Fruit fly (Drosophila melanogaster): ENCODE measurements around the gene wuho.

The wuho gene

dm6 chrX:6287842-6288241 lies at the start of gene wuho, which contains the start of gene Top3beta:
Gene wuho, plus strand, starts transcription at chrX:6288100.
Gene Top3beta, minus strand, starts transcription at chrX:6287990.
- TF ChIP-seq CG32121 (GFP tag; IDR thresholded peaks at IDR 0.05) (peak; percentile 43), CG34367 (tag; optimal IDR thresholded peaks at IDR 0.05) (no peak), CG4496 (GFP tag; IDR thresholded peaks at IDR 0.05) (peak; percentile 44; the same call in 1 of the 3 replicates), CG10348 (GFP tag; IDR thresholded peaks at IDR 0.05) (no peak), Ets98B (GFP tag; IDR thresholded peaks at IDR 0.05) (no peak)

dm6 chrX:6252897-6253540 lies 34.9 kb upstream of the wuho start:
- TF ChIP-seq CG15710 (tag; optimal IDR thresholded peaks at IDR 0.05) (no peak), gl (tag; optimal IDR thresholded peaks at IDR 0.05) (no peak), CG8301 (tag; optimal IDR thresholded peaks at IDR 0.05) (no peak), CG17806 (tag; optimal IDR thresholded peaks at IDR 0.05) (no peak), EcR (GFP tag; optimal IDR thresholded peaks at IDR 0.05) (no peak), CG8159 (tag; optimal IDR thresholded peaks at IDR 0.05) (no peak), Pif1B (GFP tag; optimal IDR thresholded peaks at IDR 0.05) (no peak), Snoo (tag; optimal IDR thresholded peaks at IDR 0.05) (no peak), CG9948 (tag; optimal IDR thresholded peaks at IDR 0.05) (no peak), D1 (tag; optimal IDR thresholded peaks at IDR 0.05) (no peak), CG4496 (GFP tag; IDR thresholded peaks at IDR 0.05) (no peak), CG34367 (tag; optimal IDR thresholded peaks at IDR 0.05) (no peak), Pif1A (GFP tag; optimal IDR thresholded peaks at IDR 0.05) (no peak), CG12605 (GFP tag; IDR thresholded peaks at IDR 0.05) (no peak), CG10348 (GFP tag; IDR thresholded peaks at IDR 0.05) (no peak), CG14655 (GFP tag; optimal IDR thresholded peaks at IDR 0.05) (no peak), fd96Ca (GFP tag; IDR thresholded peaks at IDR 0.05) (no peak), CG32121 (GFP tag; IDR thresholded peaks at IDR 0.05) (no peak), rn (GFP tag; IDR thresholded peaks at IDR 0.05) (no peak), Ets98B (GFP tag; IDR thresholded peaks at IDR 0.05) (no peak)

DNA sequence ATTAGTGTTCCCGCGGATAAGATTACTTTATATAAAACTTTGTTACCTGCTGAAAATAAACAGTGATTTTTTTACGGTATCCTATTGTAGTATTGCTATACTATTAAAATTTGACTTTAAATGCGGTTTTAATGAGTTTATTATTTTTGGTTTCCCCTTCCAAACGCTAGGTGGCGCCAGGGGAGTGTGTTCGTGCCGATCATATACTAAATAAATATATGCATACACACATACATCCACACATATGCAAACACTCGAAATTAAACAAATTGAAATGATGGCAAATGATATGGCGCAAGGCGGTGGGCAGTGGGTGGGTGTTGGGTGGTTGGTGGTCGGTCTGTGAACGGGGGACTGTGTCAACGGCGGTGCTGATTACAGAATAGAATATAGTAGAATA lies 34.2 kb upstream of the wuho start:
- TF ChIP-seq CG34367 (tag; optimal IDR thresholded peaks at IDR 0.05) (no peak), CG9948 (tag; optimal IDR thresholded peaks at IDR 0.05) (no peak), Snoo (tag; optimal IDR thresholded peaks at IDR 0.05) (no peak), D1 (tag; optimal IDR thresholded peaks at IDR 0.05) (no peak), Pif1B (GFP tag; optimal IDR thresholded peaks at IDR 0.05) (no peak), Ets98B (GFP tag; IDR thresholded peaks at IDR 0.05) (no peak), CG10348 (GFP tag; IDR thresholded peaks at IDR 0.05) (no peak), CG12605 (GFP tag; IDR thresholded peaks at IDR 0.05) (no peak), CG4496 (GFP tag; IDR thresholded peaks at IDR 0.05) (no peak), CG8159 (tag; optimal IDR thresholded peaks at IDR 0.05) (no peak), CG17806 (tag; optimal IDR thresholded peaks at IDR 0.05) (no peak), CG15710 (tag; optimal IDR thresholded peaks at IDR 0.05) (no peak), CG8301 (tag; optimal IDR thresholded peaks at IDR 0.05) (no peak), CG32121 (GFP tag; IDR thresholded peaks at IDR 0.05) (no peak), EcR (GFP tag; optimal IDR thresholded peaks at IDR 0.05) (no peak), gl (tag; optimal IDR thresholded peaks at IDR 0.05) (no peak), CG13204 (GFP tag; optimal IDR thresholded peaks at IDR 0.05) (no peak), Pif1A (GFP tag; optimal IDR thresholded peaks at IDR 0.05) (no peak), rn (GFP tag; IDR thresholded peaks at IDR 0.05) (no peak)

DNA sequence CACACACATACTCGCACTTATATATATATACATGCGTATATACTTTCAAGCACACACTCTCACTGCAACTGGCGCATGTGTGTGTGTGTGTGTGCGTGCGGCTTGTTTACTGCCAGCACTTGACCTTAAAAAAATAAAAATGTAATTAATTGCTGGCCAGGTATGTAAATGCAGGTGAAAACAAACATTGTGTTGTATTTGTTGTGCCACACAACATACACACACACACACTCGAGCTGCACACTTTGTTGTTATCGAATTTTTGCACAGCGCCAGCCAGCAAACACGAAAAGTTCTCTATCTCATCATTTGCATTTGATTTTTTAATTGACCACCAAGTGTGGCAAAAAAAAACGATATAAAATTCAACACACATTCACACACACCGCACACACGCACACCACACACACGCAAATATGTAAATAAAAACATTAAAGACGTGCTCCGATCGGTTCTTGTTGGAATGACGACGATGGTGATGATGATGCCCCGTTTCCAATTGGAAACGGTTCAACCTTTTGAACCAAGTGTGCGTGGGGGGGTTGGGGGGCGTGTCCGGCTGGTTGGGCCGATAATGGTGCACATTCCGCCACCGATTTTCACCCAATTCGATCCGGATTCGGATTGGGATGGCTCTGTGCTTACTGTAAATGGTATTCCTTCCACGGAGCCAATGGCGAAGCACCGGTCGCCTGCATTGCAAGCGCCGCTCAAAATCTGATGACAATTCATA lies 33.1 kb upstream of the wuho start:
- TF ChIP-seq fd96Ca (GFP tag; IDR thresholded peaks at IDR 0.05) (0 out of 3 replicates have a peak, but pooled peaks have one; percentile 29), CG32121 (GFP tag; IDR thresholded peaks at IDR 0.05) (no peak), CG4496 (GFP tag; IDR thresholded peaks at IDR 0.05) (0 out of 3 replicates have a peak, but pooled peaks have one; percentile 34)

DNA sequence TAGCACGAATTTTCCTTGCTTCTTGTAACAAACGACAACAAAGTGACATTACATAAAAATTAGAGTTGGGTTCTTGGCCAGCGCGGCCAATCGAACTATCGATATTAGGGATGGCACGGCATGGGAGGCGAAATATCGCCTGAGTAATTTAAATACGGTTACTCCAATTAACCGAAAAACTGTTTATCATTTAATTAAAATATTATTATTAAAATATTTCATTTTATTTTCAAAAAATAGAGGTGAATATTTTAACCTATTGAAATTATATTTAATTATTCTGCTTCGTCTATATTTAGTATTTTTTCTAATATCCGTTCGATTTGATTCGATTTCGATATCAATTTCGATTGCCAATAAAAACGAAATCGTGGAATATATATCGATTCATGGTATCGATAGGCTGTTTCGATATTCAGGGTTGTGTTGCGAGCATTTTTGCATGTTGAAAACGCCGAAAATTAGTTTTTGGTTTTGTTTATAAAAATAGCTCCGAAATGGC lies 32.4 kb upstream of the wuho start, which contains the start of the genes Rbcn-3A and Spx:
Rbcn-3A (minus strand) TSS at position 74 of the 502 bp plus-strand sequence.
Spx (plus strand) TSS at position 409 of the 502 bp plus-strand sequence.
- TF ChIP-seq Pif1B (GFP tag; optimal IDR thresholded peaks at IDR 0.05) (peak; percentile 6), CG9948 (tag; optimal IDR thresholded peaks at IDR 0.05) (no peak), rn (GFP tag; IDR thresholded peaks at IDR 0.05) (no peak), CG12605 (GFP tag; IDR thresholded peaks at IDR 0.05) (no peak), gl (tag; optimal IDR thresholded peaks at IDR 0.05) (no peak), Pif1A (GFP tag; optimal IDR thresholded peaks at IDR 0.05) (no peak), EcR (GFP tag; optimal IDR thresholded peaks at IDR 0.05) (no peak), CG4496 (GFP tag; IDR thresholded peaks at IDR 0.05) (no peak), D1 (tag; optimal IDR thresholded peaks at IDR 0.05) (no peak), CG13204 (GFP tag; optimal IDR thresholded peaks at IDR 0.05) (no peak), CG8301 (tag; optimal IDR thresholded peaks at IDR 0.05) (no peak), CG32121 (GFP tag; IDR thresholded peaks at IDR 0.05) (no peak), Snoo (tag; optimal IDR thresholded peaks at IDR 0.05) (no peak), CG8159 (tag; optimal IDR thresholded peaks at IDR 0.05) (no peak), CG15710 (tag; optimal IDR thresholded peaks at IDR 0.05) (peak; percentile 11), CG17806 (tag; optimal IDR thresholded peaks at IDR 0.05) (no peak)

DNA sequence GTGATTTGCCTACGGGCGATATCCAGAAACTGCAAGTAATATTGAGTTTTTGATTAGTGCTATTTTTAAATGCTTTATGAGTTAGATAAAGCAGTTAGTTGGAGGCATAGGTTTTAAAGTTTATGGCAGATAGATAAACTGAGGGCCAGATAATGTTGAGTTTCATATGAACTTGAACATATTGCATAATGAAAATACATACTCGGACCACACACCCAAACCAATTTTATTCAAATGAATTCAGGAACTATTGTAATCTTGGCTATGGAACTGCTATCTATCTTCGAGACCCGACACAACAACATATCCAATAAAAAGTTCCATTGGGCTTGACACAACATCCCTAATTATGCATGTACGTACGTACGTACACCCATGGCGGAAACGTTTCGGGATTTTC lies 28.2 kb upstream of the wuho start:
- TF ChIP-seq CG4496 (GFP tag; IDR thresholded peaks at IDR 0.05) = no peak
- no peak for TF ChIP-seq CG32121 (GFP tag; IDR thresholded peaks at IDR 0.05)
- TF ChIP-seq rn (GFP tag; IDR thresholded peaks at IDR 0.05) = no peak
- TF ChIP-seq CG15710 (tag; optimal IDR thresholded peaks at IDR 0.05) = no peak
- TF ChIP-seq CG8159 (tag; optimal IDR thresholded peaks at IDR 0.05) = no peak
- TF ChIP-seq Ets98B (GFP tag; IDR thresholded peaks at IDR 0.05) = no peak
- TF ChIP-seq CG9948 (tag; optimal IDR thresholded peaks at IDR 0.05) = no peak
- no peak for TF ChIP-seq CG34367 (tag; optimal IDR thresholded peaks at IDR 0.05)
- TF ChIP-seq Snoo (tag; optimal IDR thresholded peaks at IDR 0.05) = no peak
- TF ChIP-seq gl (tag; optimal IDR thresholded peaks at IDR 0.05) = no peak

Measured in whole organism, pupa.